Fruit fly (Drosophila melanogaster) whole organism, adult: ENCODE measurements around the gene kek6.

Experiments used
- CG11617 ChIP-seq: fragments of 200-800 bp; sonication (Bioruptor generic); optimal IDR thresholded peaks from 2 replicates; lab custom pipeline; 2017; ENCODE audit warnings: mild to moderate bottlenecking, missing biosample characterization, missing genetic modification reagents, missing genetic modification characterization
- CG14711 ChIP-seq: fragments of 200-800 bp; sonication (Bioruptor generic); optimal IDR thresholded peaks from 2 replicates; lab custom pipeline; 2018; ENCODE audit warnings: missing biosample characterization, mild to moderate bottlenecking, missing genetic modification characterization, moderate library complexity
- CG1620 ChIP-seq: fragments of 200-800 bp; sonication (Bioruptor generic); optimal IDR thresholded peaks from 2 replicates; lab custom pipeline; 2016; ENCODE audit warnings: missing biosample characterization, missing genetic modification characterization
- CG33017 ChIP-seq: fragments of 200-800 bp; sonication (Bioruptor generic); optimal IDR thresholded peaks from 2 replicates; lab custom pipeline; 2018; ENCODE audit warnings: missing biosample characterization, mild to moderate bottlenecking, missing genetic modification characterization, moderate library complexity
- CG7101 ChIP-seq: fragments of 200-800 bp; sonication (Bioruptor generic); optimal IDR thresholded peaks from 2 replicates; lab custom pipeline; 2018; ENCODE audit warnings: missing biosample characterization, mild to moderate bottlenecking, missing genetic modification characterization, moderate library complexity
- Crg-1 ChIP-seq: fragments of 200-800 bp; sonication (Bioruptor generic); optimal IDR thresholded peaks from 2 replicates; lab custom pipeline; 2016; ENCODE audit warnings: missing biosample characterization, missing genetic modification characterization
- Hr96 ChIP-seq: fragments of 200-800 bp; sonication (Bioruptor generic); optimal IDR thresholded peaks from 2 replicates; lab custom pipeline; 2016; ENCODE audit warnings: missing biosample characterization, missing genetic modification characterization
- cic ChIP-seq: fragments of 200-800 bp; sonication (Bioruptor generic); optimal IDR thresholded peaks from 2 replicates; lab custom pipeline; 2017; ENCODE audit warnings: missing biosample characterization, mild to moderate bottlenecking, missing genetic modification characterization, moderate library complexity
- cnc ChIP-seq, 2 experiments: fragments of >200 bp; optimal IDR thresholded peaks; 2 replicates each; lab custom pipeline; 2017
- ovo ChIP-seq: fragments of 200-800 bp; sonication (Bioruptor generic); optimal IDR thresholded peaks from 2 replicates; lab custom pipeline; 2016; ENCODE audit warnings: missing biosample characterization, missing genetic modification characterization

DNA sequence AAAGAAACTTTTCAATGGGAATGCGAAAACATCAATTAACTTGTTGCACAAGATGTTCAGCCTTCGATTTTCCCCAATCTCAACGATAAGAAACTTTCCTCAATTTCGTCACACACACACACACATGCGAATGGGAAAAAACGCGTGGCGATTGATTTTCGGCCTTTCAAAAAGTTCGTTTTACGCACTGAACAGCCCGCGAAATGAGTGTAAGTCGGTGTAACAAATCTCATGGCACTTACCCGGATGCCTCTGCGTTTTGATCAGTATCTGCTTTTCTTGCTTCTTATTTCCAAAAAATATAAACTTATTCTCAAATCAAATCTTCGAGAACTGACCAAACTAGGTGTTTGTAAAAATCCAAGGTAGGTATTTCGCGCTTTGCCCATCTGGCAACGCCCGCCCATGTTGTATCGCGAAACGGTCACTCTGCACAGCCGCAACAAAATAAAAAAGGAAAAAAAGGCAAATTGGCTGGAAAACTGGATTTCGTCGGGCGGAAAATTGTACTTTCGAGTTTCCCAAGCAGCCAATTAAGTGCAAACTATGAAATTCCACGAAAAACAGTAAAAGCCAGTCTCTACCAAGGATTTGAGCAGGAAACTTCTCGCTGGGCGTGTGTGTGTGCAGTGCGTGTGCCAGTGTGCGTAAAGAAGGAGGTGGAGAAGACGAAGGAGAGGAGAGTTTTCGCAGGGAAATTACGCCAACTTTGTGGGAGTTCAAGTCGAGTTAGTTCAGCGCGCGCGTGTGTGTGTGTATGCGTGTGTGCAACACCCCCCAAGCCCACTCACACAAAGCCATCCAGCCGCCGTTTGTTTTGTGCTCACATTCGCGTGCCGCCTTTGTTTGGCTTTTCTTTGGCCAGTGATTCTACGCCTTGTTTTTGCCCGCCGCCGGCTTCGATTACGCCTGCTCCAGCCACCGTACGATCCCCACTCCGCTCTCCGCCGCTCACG, 11.0 kb upstream of the kek6 start, which contains the start of gene Med:
- TF ChIP-seq CG14711 (tag; lab: Kevin White, UChicago) = no peak
- TF ChIP-seq cnc (optimal IDR thresholded peaks at IDR 0.05; lab: Kevin White, UChicago) = no peak
- no peak for TF ChIP-seq ovo (GFP tag; lab: Kevin White, UChicago)
- TF ChIP-seq CG7101 (tag; lab: Kevin White, UChicago) = peak; percentile 13
- no peak for TF ChIP-seq CG1620
- TF ChIP-seq CG33017 (tag; lab: Kevin White, UChicago) = no peak
- TF ChIP-seq Hr96 (GFP tag; lab: Kevin White, UChicago) = no peak
- TF ChIP-seq CG11617 (GFP tag; lab: Kevin White, UChicago) = peak; percentile 15
- peak; percentile 58 for TF ChIP-seq cic (GFP tag; lab: Kevin White, UChicago)
- no peak for TF ChIP-seq Crg-1 (GFP tag; lab: Kevin White, UChicago)
